Fruit fly (Drosophila melanogaster) whole organism, embryonic: ENCODE data around the gene CG34298.

Source experiments
- Adf1 ChIP-seq: fragments of 200-800 bp; sonication (Bioruptor generic); IDR thresholded peaks from 2 replicates; pipeline ENCODE4 v1.3.6; 2022; ENCODE audit warnings: missing biosample characterization, missing genetic modification characterization
- Bgb ChIP-seq: fragments of 200-800 bp; sonication (Bioruptor generic); IDR thresholded peaks from 2 replicates; pipeline ENCODE4 v1.3.6; 2022; ENCODE audit warnings: missing biosample characterization, missing genetic modification characterization; ENCODE audit not compliant: partially characterized antibody
- CG11247 ChIP-seq: fragments of 200-800 bp; sonication (Bioruptor generic); IDR thresholded peaks from 2 replicates; pipeline ENCODE4 v1.3.6; 2022; ENCODE audit warnings: missing biosample characterization, missing genetic modification characterization
- CG11560 ChIP-seq: fragments of 200-800 bp; sonication (Bioruptor generic); IDR thresholded peaks from 3 replicates; pipeline ENCODE4 v1.3.6; 2022; ENCODE audit warnings: missing biosample characterization, missing genetic modification characterization
- CG12219 ChIP-seq: fragments of 200-800 bp; sonication (Bioruptor generic); optimal IDR thresholded peaks from 3 replicates; lab custom pipeline; 2018; ENCODE audit warnings: missing biosample characterization, mild to moderate bottlenecking, missing genetic modification characterization
- CG14710 ChIP-seq: fragments of 200-800 bp; sonication (Bioruptor generic); optimal IDR thresholded peaks from 3 replicates; lab custom pipeline; 2019; ENCODE audit warnings: missing biosample characterization, mild to moderate bottlenecking, missing genetic modification characterization, moderate library complexity
- CG15514 ChIP-seq: fragments of 200-800 bp; sonication (Bioruptor generic); optimal IDR thresholded peaks from 3 replicates; lab custom pipeline; 2017; ENCODE audit warnings: missing biosample characterization, missing genetic modification characterization, mild to moderate bottlenecking, moderate library complexity, missing genetic modification reagents
- CG15696 ChIP-seq: fragments of 200-800 bp; sonication (Bioruptor generic); optimal IDR thresholded peaks from 2 replicates; lab custom pipeline; 2019; ENCODE audit warnings: missing biosample characterization, mild to moderate bottlenecking, missing genetic modification characterization, moderate library complexity
- CG17186 ChIP-seq: fragments of 200-800 bp; sonication (Bioruptor generic); optimal IDR thresholded peaks from 3 replicates; lab custom pipeline; 2017; ENCODE audit warnings: missing biosample characterization, missing genetic modification reagents, missing genetic modification characterization
- CG17912 ChIP-seq: fragments of 200-800 bp; sonication (Bioruptor generic); optimal IDR thresholded peaks from 2 replicates; lab custom pipeline; 2018; ENCODE audit warnings: missing biosample characterization, mild to moderate bottlenecking, missing genetic modification characterization
- CG2129 ChIP-seq: fragments of 200-800 bp; sonication (Bioruptor generic); IDR thresholded peaks from 2 replicates; pipeline ENCODE4 v1.3.6; 2022; ENCODE audit warnings: missing biosample characterization, missing genetic modification characterization; ENCODE audit not compliant: partially characterized antibody
- CG2875 ChIP-seq: fragments of 200-800 bp; sonication (Bioruptor generic); optimal IDR thresholded peaks from 2 replicates; lab custom pipeline; 2017; ENCODE audit warnings: missing biosample characterization, mild to moderate bottlenecking, missing genetic modification characterization, missing genetic modification reagents
- CG33557 ChIP-seq: fragments of 200-800 bp; sonication (Bioruptor generic); optimal IDR thresholded peaks from 2 replicates; lab custom pipeline; 2019; ENCODE audit warnings: missing biosample characterization, mild to moderate bottlenecking, missing genetic modification characterization, moderate library complexity
- CG34224 ChIP-seq: fragments of 200-800 bp; sonication (Bioruptor generic); IDR thresholded peaks from 3 replicates; pipeline ENCODE4 v1.3.6; 2022; ENCODE audit warnings: missing biosample characterization, missing genetic modification characterization; ENCODE audit not compliant: partially characterized antibody
- CG4282 ChIP-seq: fragments of 200-800 bp; sonication (Bioruptor generic); optimal IDR thresholded peaks from 2 replicates; lab custom pipeline; 2016; ENCODE audit warnings: missing biosample characterization, missing genetic modification characterization
- CG43689 ChIP-seq: fragments of 200-800 bp; sonication (Bioruptor generic); IDR thresholded peaks from 2 replicates; pipeline ENCODE4 v1.3.6; 2022; ENCODE audit warnings: missing biosample characterization, missing genetic modification characterization
- CG4617 ChIP-seq: fragments of 200-800 bp; sonication (Bioruptor generic); optimal IDR thresholded peaks from 3 replicates; lab custom pipeline; 2016; ENCODE audit warnings: missing biosample characterization, missing genetic modification characterization, borderline replicate concordance
- CG5953 ChIP-seq: fragments of 200-800 bp; sonication (Bioruptor generic); IDR thresholded peaks from 2 replicates; pipeline ENCODE4 v1.3.6; 2022; ENCODE audit warnings: missing biosample characterization, missing genetic modification characterization
- CG6272 ChIP-seq: fragments of 200-800 bp; sonication (Bioruptor generic); IDR thresholded peaks from 2 replicates; pipeline ENCODE4 v1.3.6; 2022; ENCODE audit warnings: missing biosample characterization, missing genetic modification characterization
- CG6791 ChIP-seq: fragments of 200-800 bp; sonication (Bioruptor generic); IDR thresholded peaks from 3 replicates; pipeline ENCODE4 v1.3.6; 2022; ENCODE audit warnings: missing biosample characterization, missing genetic modification characterization; ENCODE audit not compliant: partially characterized antibody
- CG9215 ChIP-seq: fragments of 200-800 bp; sonication (Bioruptor generic); IDR thresholded peaks from 2 replicates; pipeline ENCODE4 v1.3.6; 2022; ENCODE audit warnings: missing biosample characterization, missing genetic modification characterization
- CG9876 ChIP-seq: fragments of 200-800 bp; sonication (Bioruptor generic); optimal IDR thresholded peaks from 2 replicates; lab custom pipeline; 2016; ENCODE audit warnings: missing biosample characterization, missing genetic modification characterization
- CG9932 ChIP-seq: fragments of 200-800 bp; sonication (Bioruptor generic); IDR thresholded peaks from 2 replicates; pipeline ENCODE4 v1.3.6; 2022; ENCODE audit warnings: missing biosample characterization, missing genetic modification characterization
- Dll ChIP-seq: fragments of 200-800 bp; sonication (Bioruptor generic); IDR thresholded peaks from 4 replicates; pipeline ENCODE4 v1.3.6; 2022; ENCODE audit warnings: missing biosample characterization, missing genetic modification characterization; ENCODE audit not compliant: partially characterized antibody
- Ets65A ChIP-seq: fragments of 200-800 bp; sonication (Bioruptor generic); peaks from one replicate; lab custom pipeline; 2016; ENCODE audit warnings: missing biosample characterization, missing genetic modification characterization
- Fer3 ChIP-seq: fragments of 200-800 bp; sonication (Bioruptor generic); optimal IDR thresholded peaks from 2 replicates; lab custom pipeline; 2018; ENCODE audit warnings: missing biosample characterization, mild to moderate bottlenecking, missing genetic modification characterization, moderate library complexity
- HLH3B ChIP-seq: fragments of 200-800 bp; sonication (Bioruptor generic); IDR thresholded peaks from 2 replicates; pipeline ENCODE4 v1.3.6; 2022; ENCODE audit warnings: missing biosample characterization, missing genetic modification characterization
- HmgD ChIP-seq: fragments of 200-800 bp; sonication (Bioruptor generic); optimal IDR thresholded peaks from 3 replicates; lab custom pipeline; 2016; ENCODE audit warnings: missing biosample characterization, missing genetic modification characterization
- MBD-R2 ChIP-seq: fragments of 200-800 bp; sonication (Bioruptor generic); IDR thresholded peaks from 2 replicates; pipeline ENCODE4 v1.3.6; 2022; ENCODE audit warnings: missing biosample characterization, missing genetic modification characterization
- Med ChIP-seq: fragments of 200-800 bp; sonication (Bioruptor generic); peaks from one replicate; lab custom pipeline; 2016; ENCODE audit warnings: missing biosample characterization, missing genetic modification characterization, mild to moderate bottlenecking, inconsistent platforms, moderate library complexity
- NC2β ChIP-seq: fragments of 200-800 bp; sonication (Bioruptor generic); optimal IDR thresholded peaks from 2 replicates; lab custom pipeline; 2016; ENCODE audit warnings: missing biosample characterization, missing genetic modification characterization
- Opbp ChIP-seq: fragments of 200-800 bp; sonication (Bioruptor generic); IDR thresholded peaks from 3 replicates; pipeline ENCODE4 v1.3.6; 2022; ENCODE audit warnings: missing biosample characterization, missing genetic modification characterization; ENCODE audit not compliant: partially characterized antibody
- Sry-δ ChIP-seq: fragments of 200-800 bp; sonication (Bioruptor generic); optimal IDR thresholded peaks from 2 replicates; lab custom pipeline; 2016; ENCODE audit warnings: missing biosample characterization, missing genetic modification characterization
- Tbp ChIP-seq: fragments of >200 bp; optimal IDR thresholded peaks from 2 replicates; lab custom pipeline; 2018; ENCODE audit warnings: missing biosample characterization, missing genetic modification characterization
- aop ChIP-seq: fragments of 200-800 bp; sonication (Bioruptor generic); IDR thresholded peaks from 2 replicates; pipeline ENCODE4 v1.3.6; 2022; ENCODE audit warnings: missing biosample characterization, missing genetic modification characterization
- ap ChIP-seq: fragments of 200-800 bp; sonication (Bioruptor generic); IDR thresholded peaks from 2 replicates; pipeline ENCODE4 v1.3.6; 2022; ENCODE audit warnings: missing biosample characterization, missing genetic modification characterization
- bigmax ChIP-seq: fragments of 200-800 bp; sonication (Bioruptor generic); optimal IDR thresholded peaks from 2 replicates; lab custom pipeline; 2018; ENCODE audit warnings: missing biosample characterization, mild to moderate bottlenecking, missing genetic modification characterization
- ewg ChIP-seq: fragments of 200-800 bp; sonication (Bioruptor generic); optimal IDR thresholded peaks from 3 replicates; lab custom pipeline; 2017; ENCODE audit warnings: mild to moderate bottlenecking, missing biosample characterization, missing genetic modification reagents, missing genetic modification characterization
- her ChIP-seq: fragments of 200-800 bp; sonication (Bioruptor generic); optimal IDR thresholded peaks from 2 replicates; lab custom pipeline; 2016; ENCODE audit warnings: missing biosample characterization, missing genetic modification characterization
- kay ChIP-seq: fragments of 200-800 bp; sonication (Bioruptor generic); optimal IDR thresholded peaks from 2 replicates; lab custom pipeline; 2016; ENCODE audit warnings: missing biosample characterization, missing genetic modification characterization
- lilli ChIP-seq: fragments of 200-800 bp; sonication (Bioruptor generic); optimal IDR thresholded peaks from 3 replicates; lab custom pipeline; 2016; ENCODE audit warnings: missing biosample characterization, missing genetic modification characterization
- mam ChIP-seq: fragments of 200-800 bp; sonication (Bioruptor generic); optimal IDR thresholded peaks from 3 replicates; lab custom pipeline; 2016; ENCODE audit warnings: missing biosample characterization, missing genetic modification characterization
- mld ChIP-seq: fragments of 200-800 bp; sonication (Bioruptor generic); IDR thresholded peaks from 3 replicates; pipeline ENCODE4 v1.3.6; 2022; ENCODE audit warnings: missing biosample characterization, missing genetic modification characterization; ENCODE audit not compliant: partially characterized antibody
- odd ChIP-seq: fragments of 200-800 bp; sonication (Bioruptor generic); optimal IDR thresholded peaks from 2 replicates; lab custom pipeline; 2017; ENCODE audit warnings: missing biosample characterization, mild to moderate bottlenecking, missing genetic modification characterization
- pzg ChIP-seq: fragments of 200-800 bp; sonication (Bioruptor generic); optimal IDR thresholded peaks from 3 replicates; lab custom pipeline; 2018; ENCODE audit warnings: missing biosample characterization, mild to moderate bottlenecking, missing genetic modification characterization, moderate library complexity
- row ChIP-seq: fragments of 200-800 bp; sonication (Bioruptor generic); IDR thresholded peaks from 3 replicates; pipeline ENCODE4 v1.3.6; 2022; ENCODE audit warnings: missing biosample characterization, missing genetic modification characterization
- sug ChIP-seq: fragments of 200-800 bp; optimal IDR thresholded peaks from 2 replicates; lab custom pipeline; 2019; ENCODE audit warnings: missing biosample characterization, mild to moderate bottlenecking, missing genetic modification characterization, moderate library complexity
- twi ChIP-seq: fragments of 200-800 bp; optimal IDR thresholded peaks from 2 replicates; lab custom pipeline; 2019; ENCODE audit warnings: missing biosample characterization, mild to moderate bottlenecking, missing genetic modification characterization, moderate library complexity
- vnd ChIP-seq: fragments of 200-800 bp; sonication (Bioruptor generic); IDR thresholded peaks from 3 replicates; pipeline ENCODE4 v1.3.6; 2022; ENCODE audit warnings: missing biosample characterization, missing genetic modification characterization; ENCODE audit not compliant: partially characterized antibody
- zen ChIP-seq: fragments of 200-800 bp; sonication (Bioruptor generic); optimal IDR thresholded peaks from 3 replicates; lab custom pipeline; 2018; ENCODE audit warnings: missing biosample characterization, mild to moderate bottlenecking, missing genetic modification characterization, moderate library complexity
- zfh2 ChIP-seq: fragments of 200-800 bp; sonication (Bioruptor generic); optimal IDR thresholded peaks from 2 replicates; lab custom pipeline; 2016; ENCODE audit warnings: missing biosample characterization, missing genetic modification characterization

Gene CG34298

dm6 chr3R:30039494-30039893 lies 39.9 kb downstream of the CG34298 start, which contains the start of the genes janA, Sry-alpha and Sry-beta:
janA (minus strand) TSS chr3R:30039533.
Sry-alpha (plus strand) TSS chr3R:30039719.
Sry-beta (plus strand) TSS chr3R:30039719.
- peak; percentile 51 for TF ChIP-seq Adf1 (GFP tag; lab: Robert Waterston, UW)
- peak; percentile 56 for TF ChIP-seq lilli
- no peak for TF ChIP-seq CG5953
- TF ChIP-seq NC2β (GFP tag; lab: Kevin White, UChicago) = no peak
- peak; percentile 77 for TF ChIP-seq pzg (GFP tag; lab: Kevin White, UChicago)
- TF ChIP-seq Bgb (GFP tag; lab: Robert Waterston, UW) = peak; percentile 99
- peak; percentile 38 for TF ChIP-seq CG17186
- no peak for TF ChIP-seq CG17912 (GFP tag; lab: Kevin White, UChicago)
- peak; percentile 93 for TF ChIP-seq MBD-R2 (GFP tag; lab: Robert Waterston, UW)
- no peak for TF ChIP-seq CG15696 (tag; lab: Kevin White, UChicago)
- no peak for TF ChIP-seq ewg
- peak; percentile 86 for TF ChIP-seq Med (GFP tag; lab: Kevin White, UChicago)
- TF ChIP-seq Fer3 (tag; lab: Kevin White, UChicago) = no peak
- no peak for TF ChIP-seq HmgD (GFP tag; lab: Kevin White, UChicago)
- peak; percentile 100 for TF ChIP-seq Dll (GFP tag; lab: Robert Waterston, UW)
- peak; percentile 96 for TF ChIP-seq Sry-δ (GFP tag; lab: Kevin White, UChicago)
- TF ChIP-seq CG4617 (GFP tag; lab: Kevin White, UChicago) = peak; percentile 92
- no peak for TF ChIP-seq ap (GFP tag; lab: Robert Waterston, UW)
- no peak for TF ChIP-seq CG9876 (GFP tag; lab: Kevin White, UChicago)
- TF ChIP-seq twi (tag; lab: Kevin White, UChicago) = no peak
- TF ChIP-seq CG34224 = peak; percentile 100
- no peak for TF ChIP-seq CG12219
- peak; percentile 62 for TF ChIP-seq CG14710 (tag; lab: Kevin White, UChicago)
- TF ChIP-seq zen (tag; lab: Kevin White, UChicago) = peak; percentile 35
- TF ChIP-seq HLH3B = no peak
- TF ChIP-seq odd (GFP tag; lab: Kevin White, UChicago) = no peak
- TF ChIP-seq CG9215 = peak; percentile 4; the same call in 1 of the 2 replicates
- TF ChIP-seq CG43689 (GFP tag; lab: Robert Waterston, UW) = no peak
- no peak for TF ChIP-seq her (GFP tag; lab: Kevin White, UChicago)
- TF ChIP-seq bigmax (GFP tag; lab: Kevin White, UChicago) = no peak
- no peak for TF ChIP-seq CG4282 (GFP tag; lab: Kevin White, UChicago)
- no peak for TF ChIP-seq zfh2 (GFP tag; lab: Kevin White, UChicago)
- TF ChIP-seq CG6791 (GFP tag; lab: Robert Waterston, UW) = peak; percentile 99
- TF ChIP-seq mld (GFP tag; lab: Robert Waterston, UW) = peak; percentile 96
- no peak for TF ChIP-seq aop (GFP tag; lab: Robert Waterston, UW)
- peak; percentile 100 for TF ChIP-seq vnd (GFP tag; lab: Robert Waterston, UW)
- no peak for TF ChIP-seq mam (GFP tag; lab: Kevin White, UChicago)
- peak; percentile 29; the same call in 1 of the 2 replicates for TF ChIP-seq CG6272 (GFP tag; lab: Robert Waterston, UW)
- TF ChIP-seq CG9932 = peak; percentile 43; the same call in 1 of the 2 replicates
- no peak for TF ChIP-seq Tbp (GFP tag; lab: Kevin White, UChicago)
- TF ChIP-seq CG33557 = no peak
- no peak for TF ChIP-seq CG11247 (GFP tag; lab: Robert Waterston, UW)
- peak; percentile 94 for TF ChIP-seq CG15514 (GFP tag; lab: Kevin White, UChicago)
- TF ChIP-seq CG2129 (GFP tag; lab: Robert Waterston, UW) = peak; percentile 100
- no peak for TF ChIP-seq kay (GFP tag; lab: Kevin White, UChicago)
- peak; percentile 69 for TF ChIP-seq row
- no peak for TF ChIP-seq CG11560 (tag; lab: Robert Waterston, UW)
- TF ChIP-seq CG2875 (GFP tag; lab: Kevin White, UChicago) = no peak
- no peak for TF ChIP-seq sug (tag; lab: Kevin White, UChicago)
- TF ChIP-seq Opbp (GFP tag; lab: Robert Waterston, UW) = peak; percentile 98
- peak; percentile 40 for TF ChIP-seq Ets65A (GFP tag; lab: Kevin White, UChicago)
